Fruit fly (Drosophila melanogaster) Kc167 (cell line): ENCODE results near the gene CG8509.
"Not testable (repeated sequence)": the region's sequence is repeated elsewhere in the genome, so short reads cannot be mapped to it uniquely, and the experiment has no call there.

Experiments
- Myc ChIP-seq: fragments of >200 bp; optimal IDR thresholded peaks from 2 replicates; lab custom pipeline; 2017; ENCODE audit warnings: missing external identifiers
- Sin3A ChIP-seq: fragments of >200 bp; optimal IDR thresholded peaks from 2 replicates; lab custom pipeline; 2018; ENCODE audit warnings: missing external identifiers
- h ChIP-seq: fragments of >200 bp; optimal IDR thresholded peaks from 3 replicates; lab custom pipeline; 2018; ENCODE audit warnings: missing external identifiers
- insv ChIP-seq: fragments of >200 bp; optimal IDR thresholded peaks from 3 replicates; lab custom pipeline; 2018; ENCODE audit warnings: missing external identifiers
- psq ChIP-seq: fragments of >200 bp; optimal IDR thresholded peaks from 2 replicates; lab custom pipeline; 2017; ENCODE audit warnings: missing external identifiers
- ttk ChIP-seq: sonication (Bioruptor generic); optimal IDR thresholded peaks from 2 replicates; lab custom pipeline; 2017; ENCODE audit warnings: missing external identifiers

The CG8509 gene

dm6 chrX:15785429-15786239, 23.7 kb upstream of the CG8509 start, which contains the start of the genes Paf-AHalpha and mRpS30:
Gene Paf-AHalpha, minus strand, starts transcription at chrX:15785583.
Gene mRpS30, plus strand, starts transcription at chrX:15786047.
- TF ChIP-seq Myc (lab: Kevin White, UChicago): no peak

dm6 chrX:15786242-15786641, 23.1 kb upstream of the CG8509 start:
- no peak for TF ChIP-seq ttk
- no peak for TF ChIP-seq psq (lab: Kevin White, UChicago)
- no peak for TF ChIP-seq Myc (lab: Kevin White, UChicago)
- TF ChIP-seq h (lab: Kevin White, UChicago): no peak
- no peak for TF ChIP-seq insv (lab: Kevin White, UChicago)
- no peak for TF ChIP-seq Sin3A (lab: Kevin White, UChicago)

dm6 chrX:15788235-15789187, 20.8 kb upstream of the CG8509 start, which contains the start of gene Rhp:
Gene Rhp, plus strand, starts transcription at chrX:15788897.
- TF ChIP-seq Sin3A (lab: Kevin White, UChicago) (no peak), ttk (no peak), Myc (lab: Kevin White, UChicago) (no peak), psq (lab: Kevin White, UChicago) (no peak), h (lab: Kevin White, UChicago) (no peak), insv (lab: Kevin White, UChicago) (no peak)

- TF ChIP-seq ttk; psq (lab: Kevin White, UChicago); insv (lab: Kevin White, UChicago): not testable (repeated sequence)
These were observed 13.4 kb upstream of the CG8509 start, which contains the start of gene sordd1 for dm6 chrX:15795951-15796443. Gene sordd1, minus strand, starts transcription at chrX:15796028.

- TF ChIP-seq psq (lab: Kevin White, UChicago); ttk; Myc (lab: Kevin White, UChicago): not testable (repeated sequence)
These were observed 10.2 kb upstream of the CG8509 start, which contains the start of the genes sordd2 and CG15602 for dm6 chrX:15799085-15799557. Gene sordd2, minus strand, starts transcription at chrX:15799162. Gene CG15602, plus strand, starts transcription at chrX:15799426.

- TF ChIP-seq Sin3A (lab: Kevin White, UChicago) (no peak), insv (lab: Kevin White, UChicago) (no peak), psq (lab: Kevin White, UChicago) (no peak), Myc (lab: Kevin White, UChicago) (no peak), ttk (no peak), h (lab: Kevin White, UChicago) (no peak)
These were observed 6.3 kb upstream of the CG8509 start for dm6 chrX:15802880-15803650.

dm6 chrX:15803764-15804563, 5.4 kb upstream of the CG8509 start, which contains the start of the genes PGRP-LE and sd:
Gene PGRP-LE, minus strand, starts transcription at chrX:15803880.
Gene sd, plus strand, starts transcription at chrX:15804370.
- no peak for TF ChIP-seq insv (lab: Kevin White, UChicago)
- no peak for TF ChIP-seq Myc (lab: Kevin White, UChicago)
- TF ChIP-seq ttk: no peak
- TF ChIP-seq Sin3A (lab: Kevin White, UChicago): no peak
- no peak for TF ChIP-seq psq (lab: Kevin White, UChicago)
- no peak for TF ChIP-seq h (lab: Kevin White, UChicago)

- TF ChIP-seq ttk (no peak), h (lab: Kevin White, UChicago) (no peak), psq (lab: Kevin White, UChicago) (no peak), Myc (lab: Kevin White, UChicago) (no peak), Sin3A (lab: Kevin White, UChicago) (no peak), insv (lab: Kevin White, UChicago) (no peak)
These were observed 4.6 kb upstream of the CG8509 start for dm6 chrX:15804790-15805189.

- no peak for TF ChIP-seq h (lab: Kevin White, UChicago)
- no peak for TF ChIP-seq Sin3A (lab: Kevin White, UChicago)
- TF ChIP-seq Myc (lab: Kevin White, UChicago): no peak
- TF ChIP-seq insv (lab: Kevin White, UChicago): no peak
- no peak for TF ChIP-seq ttk
- no peak for TF ChIP-seq psq (lab: Kevin White, UChicago)
These were observed 3.8 kb upstream of the CG8509 start for dm6 chrX:15805523-15805922.

dm6 chrX:15807915-15808314, 1.4 kb upstream of the CG8509 start:
- no peak for TF ChIP-seq psq (lab: Kevin White, UChicago)
- TF ChIP-seq insv (lab: Kevin White, UChicago): no peak
- TF ChIP-seq h (lab: Kevin White, UChicago): no peak
- TF ChIP-seq Sin3A (lab: Kevin White, UChicago): no peak
- no peak for TF ChIP-seq ttk
- no peak for TF ChIP-seq Myc (lab: Kevin White, UChicago)
